Fruit fly (Drosophila melanogaster) whole organism: ENCODE results near the gene CG33941.

Source experiments
- CG8478 ChIP-seq: fragments of >200 bp; optimal IDR thresholded peaks from 2 replicates; lab custom pipeline; 2018; ENCODE audit warnings: inconsistent platforms
- pan ChIP-seq: fragments of >200 bp; optimal IDR thresholded peaks from 2 replicates; lab custom pipeline; 2017

DNA sequence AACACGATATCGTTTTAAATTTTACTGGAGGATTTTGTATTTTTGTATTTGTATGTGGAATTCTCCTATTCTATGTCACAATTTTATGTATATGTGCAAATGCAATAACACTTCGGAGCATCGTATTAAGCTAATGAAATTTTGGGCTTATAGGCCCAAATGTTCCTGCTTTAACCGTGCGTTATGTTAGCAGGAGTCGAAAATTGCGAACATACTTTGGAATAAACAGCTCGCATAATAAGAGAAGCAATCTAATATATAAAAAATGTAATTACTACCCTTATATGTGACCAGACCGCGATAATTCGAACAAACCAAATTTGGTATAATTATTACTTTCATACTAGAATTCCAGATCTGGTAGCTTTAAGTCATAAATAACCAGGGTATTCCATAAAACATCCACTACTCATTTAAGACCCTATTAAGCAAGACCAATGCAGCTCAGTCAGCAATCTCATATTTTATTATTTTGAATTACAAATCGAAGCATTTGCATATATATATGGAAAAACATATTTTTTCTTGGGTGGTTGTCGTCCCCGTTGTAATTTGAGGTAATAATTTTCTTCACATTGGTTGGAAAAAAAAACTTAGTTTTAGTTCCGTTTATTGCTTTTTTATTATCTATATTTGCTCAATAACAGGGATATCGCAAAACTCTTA lies 23.6 kb upstream of the CG33941 start, which contains the start of gene lgs:
- TF ChIP-seq pan (no peak), CG8478 (lab: Kevin White, UChicago) (no peak)
